Fruit fly (Drosophila melanogaster): Measurements from ENCODE around the gene ATPsynCF6.

Gene ATPsynCF6

DNA sequence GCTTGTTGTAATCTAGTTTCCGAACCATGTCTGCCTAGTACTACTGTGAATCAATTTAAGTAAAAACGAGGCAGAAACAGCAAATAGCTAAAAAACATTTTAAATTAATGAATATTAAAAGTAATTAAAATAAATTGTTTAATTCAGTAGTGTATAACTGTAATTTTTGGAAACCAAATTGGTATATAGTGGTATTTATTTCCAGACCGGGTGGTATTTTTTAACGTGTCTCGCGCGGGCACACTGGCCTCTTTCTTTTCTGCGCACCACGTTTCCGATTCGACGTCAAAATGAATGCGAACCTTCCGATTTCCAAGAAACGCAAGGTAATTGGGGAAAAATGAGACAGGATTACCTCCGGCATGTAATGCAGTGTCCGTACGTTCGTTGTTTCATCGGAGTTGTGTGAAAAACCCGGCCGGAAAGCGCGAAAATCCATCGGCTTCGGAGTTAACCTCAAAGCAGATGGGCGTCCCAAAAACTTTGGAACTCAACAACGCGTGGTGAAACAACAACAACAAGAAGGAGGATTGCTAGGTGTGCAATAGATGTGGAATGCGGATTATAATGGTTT, 2.8 kb upstream of the ATPsynCF6 start, which contains the start of gene RpS3 (continued):
- peak; percentile 13 for TF ChIP-seq CG1529 (GFP tag; optimal IDR thresholded peaks at IDR 0.05)
- peak; percentile 2 for TF ChIP-seq unpg (GFP tag; optimal IDR thresholded peaks at IDR 0.05)
- peak; percentile 24 for TF ChIP-seq Sin3A (optimal IDR thresholded peaks at IDR 0.05)
- no peak for TF ChIP-seq kni (GFP tag; optimal IDR thresholded peaks at IDR 0.05)
- TF ChIP-seq CG17359 (tag; optimal IDR thresholded peaks at IDR 0.05): peak; percentile 22
- TF ChIP-seq dmrt99B (tag; optimal IDR thresholded peaks at IDR 0.05): peak; percentile 23
- TF ChIP-seq Fer1 (GFP tag; optimal IDR thresholded peaks at IDR 0.05): peak; percentile 63
- peak; percentile 57 for TF ChIP-seq Hmr (GFP tag; optimal IDR thresholded peaks at IDR 0.05)
- no peak for TF ChIP-seq jigr1 (GFP tag; IDR thresholded peaks at IDR 0.05)
- TF ChIP-seq CG13624 (GFP tag; optimal IDR thresholded peaks at IDR 0.05): peak; percentile 39
- TF ChIP-seq CG15601 (tag; optimal IDR thresholded peaks at IDR 0.05): peak; percentile 65
- peak; percentile 20; the same call in 1 of the 2 replicates for TF ChIP-seq HLH3B (GFP tag; IDR thresholded peaks at IDR 0.05)
- peak; percentile 43 for TF ChIP-seq Dek (tag; optimal IDR thresholded peaks at IDR 0.05)
- peak; percentile 18 for TF ChIP-seq CG12299 (tag; optimal IDR thresholded peaks at IDR 0.05)
- peak in 1 of 3 experiments; percentile 40 for TF ChIP-seq Stat92E (GFP tag; optimal IDR thresholded peaks at IDR 0.05)
- TF ChIP-seq CG7357 (GFP tag; IDR thresholded peaks at IDR 0.05): no peak
- TF ChIP-seq CG15514 (GFP tag; optimal IDR thresholded peaks at IDR 0.05): peak; percentile 64
- TF ChIP-seq CG12659 (GFP tag; optimal IDR thresholded peaks at IDR 0.05): peak; percentile 50
- TF ChIP-seq cg (GFP tag; optimal IDR thresholded peaks at IDR 0.05): no peak
- peak; percentile 37 for TF ChIP-seq mirr (GFP tag; optimal IDR thresholded peaks at IDR 0.05)
- peak; percentile 69 for TF ChIP-seq nerfin-1 (tag; optimal IDR thresholded peaks at IDR 0.05)
- peak; percentile 66 for TF ChIP-seq Lhr (GFP tag; optimal IDR thresholded peaks at IDR 0.05)
- TF ChIP-seq sob (GFP tag; IDR thresholded peaks at IDR 0.05): peak; percentile 29; the same call in 1 of the 2 replicates
- TF ChIP-seq E2f1 (GFP tag; IDR thresholded peaks at IDR 0.05): no peak
- TF ChIP-seq hth (optimal IDR thresholded peaks at IDR 0.05): no peak
- TF ChIP-seq sc (optimal IDR thresholded peaks at IDR 0.05): no peak
- no peak for TF ChIP-seq sc (GFP tag; optimal IDR thresholded peaks at IDR 0.05)
- TF ChIP-seq Blimp-1 (GFP tag; optimal IDR thresholded peaks at IDR 0.05): no peak
- peak; percentile 94 for TF ChIP-seq CG2712 (tag; optimal IDR thresholded peaks at IDR 0.05)
- TF ChIP-seq CG5180 (GFP tag; optimal IDR thresholded peaks at IDR 0.05): no peak
- peak; percentile 46 for TF ChIP-seq stwl (tag; optimal IDR thresholded peaks at IDR 0.05)
- 0 out of 3 replicates have a peak, but pooled peaks have one; percentile 23 for TF ChIP-seq CG34224 (GFP tag; IDR thresholded peaks at IDR 0.05; ENCODE audit: partially characterized antibody)
- peak; percentile 83 for TF ChIP-seq CG9797 (GFP tag; optimal IDR thresholded peaks at IDR 0.05)
- TF ChIP-seq CG12391 (tag; optimal IDR thresholded peaks at IDR 0.05): peak; percentile 56
- peak; percentile 24 for TF ChIP-seq CG30020 (tag; optimal IDR thresholded peaks at IDR 0.05)
- peak; percentile 11 for TF ChIP-seq Asciz (GFP tag; optimal IDR thresholded peaks at IDR 0.05)
- TF ChIP-seq row (GFP tag; IDR thresholded peaks at IDR 0.05): 0 out of 3 replicates have a peak, but pooled peaks have one; percentile 8
- TF ChIP-seq CkIIα-i1 (GFP tag; IDR thresholded peaks at IDR 0.05): no peak
- TF ChIP-seq sug (tag; optimal IDR thresholded peaks at IDR 0.05): peak; percentile 36
- peak; percentile 23 for TF ChIP-seq CG6854 (GFP tag; optimal IDR thresholded peaks at IDR 0.05)
- TF ChIP-seq Xbp1 (GFP tag; optimal IDR thresholded peaks at IDR 0.05): no peak
- TF ChIP-seq CG7271 (tag; optimal IDR thresholded peaks at IDR 0.05): peak; percentile 9
- peak; percentile 37 for TF ChIP-seq BEAF-32 (GFP tag; optimal IDR thresholded peaks at IDR 0.05)
- peak; percentile 99 for TF ChIP-seq YL-1 (GFP tag; optimal IDR thresholded peaks at IDR 0.05)
- peak; percentile 38 for TF ChIP-seq CG2678 (tag; optimal IDR thresholded peaks at IDR 0.05)
- peak; percentile 50 for TF ChIP-seq Tbp (GFP tag; optimal IDR thresholded peaks at IDR 0.05)
- peak; percentile 39 for TF ChIP-seq PHDP (tag; optimal IDR thresholded peaks at IDR 0.05)
- peak; percentile 21 for TF ChIP-seq CG17829 (tag; optimal IDR thresholded peaks at IDR 0.05)
- peak; percentile 1 for TF ChIP-seq Camta (GFP tag; optimal IDR thresholded peaks at IDR 0.05)

All from whole organism, embryonic.